Worm (Caenorhabditis elegans): ENCODE data around the gene ccdc-47.

ccdc-47 gene

ce11 chrIII:3955674-3956073 is 38.9 kb downstream of the ccdc-47 start (continued):
- TF ChIP-seq F13H6.1 (tag; optimal IDR thresholded peaks at IDR 0.05) (peak; percentile 17), elt-3 (tag; optimal IDR thresholded peaks at IDR 0.05) (no peak), ZK546.5 (tag; optimal IDR thresholded peaks at IDR 0.05) (no peak), fos-1 (tag; optimal IDR thresholded peaks at IDR 0.05) (peak; percentile 16), lsy-2 (tag; optimal IDR thresholded peaks at IDR 0.05) (peak in 1 of 2 experiments; percentile 64)

ce11 chrIII:3956293-3956692 is 39.5 kb downstream of the ccdc-47 start, which contains the start of gene F37A8.5:
Gene F37A8.5, plus strand, starts transcription at chrIII:3956624.
- TF ChIP-seq sma-3 (GFP tag; optimal IDR thresholded peaks at IDR 0.05) = no peak
- TF ChIP-seq nhr-25 (tag; optimal IDR thresholded peaks at IDR 0.05) = no peak
- no peak for TF ChIP-seq nhr-237 (tag; optimal IDR thresholded peaks at IDR 0.05)
- no peak for TF ChIP-seq blmp-1 (tag; optimal IDR thresholded peaks at IDR 0.05; ENCODE audit: insufficient read depth)
- TF ChIP-seq ztf-1 (GFP tag; conservative IDR thresholded peaks at IDR 0.05) = no peak
- TF ChIP-seq elt-3 (tag; optimal IDR thresholded peaks at IDR 0.05) = no peak
- no peak for TF ChIP-seq lin-13 (GFP tag; optimal IDR thresholded peaks at IDR 0.05)
- no peak for TF ChIP-seq nhr-10 (tag; optimal IDR thresholded peaks at IDR 0.05)
- TF ChIP-seq lsy-2 (tag; optimal IDR thresholded peaks at IDR 0.05) = no peak
- TF ChIP-seq C34F6.9 (tag; optimal IDR thresholded peaks at IDR 0.05) = no peak
- TF ChIP-seq lin-39 (tag; optimal IDR thresholded peaks at IDR 0.05) = no peak
- no peak for TF ChIP-seq sem-4 (tag; optimal IDR thresholded peaks at IDR 0.05)
- no peak for TF ChIP-seq egl-27 (tag; optimal IDR thresholded peaks at IDR 0.05)

- TF ChIP-seq unc-62 (GFP tag; optimal IDR thresholded peaks at IDR 0.05) (no peak), snpc-4 (tag; optimal IDR thresholded peaks at IDR 0.05) (peak; percentile 33)
Observed at ce11 chrIII:3957119-3957739, 40.5 kb downstream of the ccdc-47 start.

- peak; percentile 22 for TF ChIP-seq ama-1 (optimal IDR thresholded peaks at IDR 0.05)
- no peak for TF ChIP-seq sma-3 (GFP tag; optimal IDR thresholded peaks at IDR 0.05)
- no peak for TF ChIP-seq Y55F3AM.14 (GFP tag; optimal IDR thresholded peaks at IDR 0.05)
- TF ChIP-seq nhr-12 (tag; optimal IDR thresholded peaks at IDR 0.05) = no peak
- no peak for TF ChIP-seq ZK546.5 (tag; optimal IDR thresholded peaks at IDR 0.05)
- TF ChIP-seq mbf-1 (tag; optimal IDR thresholded peaks at IDR 0.05) = no peak
- TF ChIP-seq nhr-23 (tag; optimal IDR thresholded peaks at IDR 0.05) = no peak
Observed at ce11 chrIII:3957850-3958249, 41.1 kb downstream of the ccdc-47 start.

ce11 chrIII:3959206-3959605 is 42.4 kb downstream of the ccdc-47 start:
- TF ChIP-seq nhr-129 (tag; optimal IDR thresholded peaks at IDR 0.05) (no peak), blmp-1 (tag; optimal IDR thresholded peaks at IDR 0.05; ENCODE audit: insufficient read depth) (peak; percentile 84)

- peak; percentile 46 for TF ChIP-seq fos-1 (tag; optimal IDR thresholded peaks at IDR 0.05)
- no peak for TF ChIP-seq nhr-23 (tag; optimal IDR thresholded peaks at IDR 0.05)
Observed at ce11 chrIII:3959987-3960386, 43.2 kb downstream of the ccdc-47 start, which contains the start of gene R10E9.3. Gene R10E9.3, plus strand, starts transcription at chrIII:3960221.

- TF ChIP-seq fos-1 (tag; optimal IDR thresholded peaks at IDR 0.05) (no peak), C34F6.9 (tag; optimal IDR thresholded peaks at IDR 0.05) (no peak), lsy-2 (tag; optimal IDR thresholded peaks at IDR 0.05) (no peak), mbf-1 (tag; optimal IDR thresholded peaks at IDR 0.05) (no peak), nhr-11 (tag; optimal IDR thresholded peaks at IDR 0.05) (no peak), mdl-1 (tag; optimal IDR thresholded peaks at IDR 0.05) (no peak), ceh-16 (tag; optimal IDR thresholded peaks at IDR 0.05) (no peak), R02D3.7 (tag; optimal IDR thresholded peaks at IDR 0.05) (no peak), sem-4 (tag; optimal IDR thresholded peaks at IDR 0.05) (no peak), elt-1 (tag; optimal IDR thresholded peaks at IDR 0.05) (no peak), dmd-4 (tag; optimal IDR thresholded peaks at IDR 0.05) (no peak), aly-2 (tag; optimal IDR thresholded peaks at IDR 0.05) (no peak), crh-2 (tag; optimal IDR thresholded peaks at IDR 0.05) (no peak), egl-27 (tag; optimal IDR thresholded peaks at IDR 0.05) (no peak), ceh-82 (tag; optimal IDR thresholded peaks at IDR 0.05) (no peak), elt-3 (tag; optimal IDR thresholded peaks at IDR 0.05) (no peak), lin-11 (tag; optimal IDR thresholded peaks at IDR 0.05) (no peak), sma-3 (GFP tag; optimal IDR thresholded peaks at IDR 0.05) (no peak)
Observed at ce11 chrIII:3964237-3964636, 47.5 kb downstream of the ccdc-47 start, which contains the start of gene R10E9.2. Gene R10E9.2, minus strand, starts transcription at chrIII:3964337.
